Fruit fly (Drosophila melanogaster) whole organism, embryonic: ENCODE data around the gene arm.

Source experiments
- CG10209 ChIP-seq: fragments of 200-800 bp; sonication (Bioruptor generic); optimal IDR thresholded peaks from 3 replicates; lab custom pipeline; 2017; ENCODE audit warnings: missing biosample characterization, mild to moderate bottlenecking, missing genetic modification characterization, missing genetic modification reagents
- CG10267 ChIP-seq: fragments of 200-800 bp; sonication (Bioruptor generic); optimal IDR thresholded peaks from 2 replicates; lab custom pipeline; 2018; ENCODE audit warnings: missing biosample characterization, mild to moderate bottlenecking, missing genetic modification characterization, moderate library complexity
- CG11723 ChIP-seq: fragments of 200-800 bp; sonication (Bioruptor generic); optimal IDR thresholded peaks from 2 replicates; lab custom pipeline; 2017; ENCODE audit warnings: missing biosample characterization, mild to moderate bottlenecking, missing genetic modification characterization
- CG12155 ChIP-seq: fragments of 200-800 bp; sonication (Bioruptor generic); optimal IDR thresholded peaks from 3 replicates; lab custom pipeline; 2016; ENCODE audit warnings: missing biosample characterization, missing genetic modification characterization
- CG12659 ChIP-seq: fragments of 200-800 bp; sonication (Bioruptor generic); optimal IDR thresholded peaks from 3 replicates; lab custom pipeline; 2017; ENCODE audit warnings: mild to moderate bottlenecking, missing biosample characterization, missing genetic modification reagents, missing genetic modification characterization
- CG17829 ChIP-seq: fragments of 200-800 bp; optimal IDR thresholded peaks from 2 replicates; lab custom pipeline; 2019; ENCODE audit warnings: missing biosample characterization, mild to moderate bottlenecking, missing genetic modification characterization, moderate library complexity
- CG17912 ChIP-seq: fragments of 200-800 bp; sonication (Bioruptor generic); optimal IDR thresholded peaks from 2 replicates; lab custom pipeline; 2018; ENCODE audit warnings: missing biosample characterization, mild to moderate bottlenecking, missing genetic modification characterization
- CG1832 ChIP-seq: fragments of 200-800 bp; sonication (Bioruptor generic); optimal IDR thresholded peaks from 2 replicates; lab custom pipeline; 2017; ENCODE audit warnings: missing biosample characterization, mild to moderate bottlenecking, missing genetic modification characterization, inconsistent platforms
- CG18476 ChIP-seq: fragments of 200-800 bp; sonication (Bioruptor generic); optimal IDR thresholded peaks from 2 replicates; lab custom pipeline; 2016; ENCODE audit warnings: missing biosample characterization, mild to moderate bottlenecking, missing genetic modification characterization
- CG2875 ChIP-seq: fragments of 200-800 bp; sonication (Bioruptor generic); optimal IDR thresholded peaks from 2 replicates; lab custom pipeline; 2017; ENCODE audit warnings: missing biosample characterization, mild to moderate bottlenecking, missing genetic modification characterization, missing genetic modification reagents
- CG3065 ChIP-seq: fragments of 200-800 bp; sonication (Bioruptor generic); optimal IDR thresholded peaks from 2 replicates; lab custom pipeline; 2016; ENCODE audit warnings: missing biosample characterization, missing genetic modification characterization
- CG3726 ChIP-seq: fragments of 200-800 bp; sonication (Bioruptor generic); IDR thresholded peaks from 3 replicates; pipeline ENCODE4, ENCODE4 v1.3.6; 2022; ENCODE audit warnings: missing biosample characterization, missing genetic modification characterization
- CG3838 ChIP-seq: fragments of 200-800 bp; sonication (Bioruptor generic); optimal IDR thresholded peaks from 3 replicates; lab custom pipeline; 2016; ENCODE audit warnings: missing biosample characterization, missing genetic modification characterization
- CG42726 ChIP-seq: fragments of 200-800 bp; sonication (Bioruptor generic); IDR thresholded peaks from 2 replicates; pipeline ENCODE4 v1.3.6; 2022; ENCODE audit warnings: missing biosample characterization, missing genetic modification characterization; ENCODE audit not compliant: partially characterized antibody
- CG4820 ChIP-seq: fragments of 200-800 bp; sonication (Bioruptor generic); optimal IDR thresholded peaks from 3 replicates; lab custom pipeline; 2016; ENCODE audit warnings: missing biosample characterization, missing genetic modification characterization
- CG5180 ChIP-seq: fragments of 200-800 bp; sonication (Bioruptor generic); optimal IDR thresholded peaks from 3 replicates; lab custom pipeline; 2017; ENCODE audit warnings: missing biosample characterization, missing genetic modification characterization, mild to moderate bottlenecking, moderate library complexity, missing genetic modification reagents
- CG7928 ChIP-seq: fragments of 200-800 bp; sonication (Bioruptor generic); optimal IDR thresholded peaks from 2 replicates; lab custom pipeline; 2017; ENCODE audit warnings: missing biosample characterization, mild to moderate bottlenecking, missing genetic modification characterization
- CG9727 ChIP-seq: fragments of 200-800 bp; sonication (Bioruptor generic); optimal IDR thresholded peaks from 3 replicates; lab custom pipeline; 2017; ENCODE audit warnings: missing biosample characterization, mild to moderate bottlenecking, missing genetic modification characterization
- CoRest ChIP-seq: fragments of 200-800 bp; sonication (Bioruptor generic); optimal IDR thresholded peaks from 3 replicates; lab custom pipeline; 2018; ENCODE audit warnings: missing biosample characterization, mild to moderate bottlenecking, missing genetic modification characterization, moderate library complexity
- Drgx ChIP-seq: fragments of 200-800 bp; sonication (Bioruptor generic); IDR thresholded peaks from 2 replicates; pipeline ENCODE4 v1.3.6; 2022; ENCODE audit warnings: missing biosample characterization, missing genetic modification characterization
- Ets65A ChIP-seq: fragments of 200-800 bp; sonication (Bioruptor generic); peaks from one replicate; lab custom pipeline; 2016; ENCODE audit warnings: missing biosample characterization, missing genetic modification characterization
- Fer2 ChIP-seq: fragments of 200-800 bp; sonication (Bioruptor generic); optimal IDR thresholded peaks from 2 replicates; lab custom pipeline; 2018; ENCODE audit warnings: missing biosample characterization, mild to moderate bottlenecking, missing genetic modification characterization, moderate library complexity
- Hr78 ChIP-seq, 2 experiments: fragments of 200-800 bp in 1 of 2; fragments of >200 bp in 1 of 2; sonication (Bioruptor generic) in 1 of 2; optimal IDR thresholded peaks; 2 replicates each; lab custom pipeline; 2017 to 2019; ENCODE audit warnings: missing biosample characterization in 2 of 2, missing genetic modification characterization in 2 of 2, mild to moderate bottlenecking in 1 of 2, moderate library complexity in 1 of 2
- Kr ChIP-seq: fragments of 200-800 bp; sonication (Bioruptor generic); optimal IDR thresholded peaks from 2 replicates; lab custom pipeline; 2017; ENCODE audit warnings: missing biosample characterization, mild to moderate bottlenecking, missing genetic modification characterization
- MTF-1 ChIP-seq: fragments of 200-800 bp; sonication (Bioruptor generic); optimal IDR thresholded peaks from 2 replicates; lab custom pipeline; 2018; ENCODE audit warnings: missing biosample characterization, mild to moderate bottlenecking, missing genetic modification characterization, borderline replicate concordance
- Mad ChIP-seq: fragments of 200-800 bp; sonication (Bioruptor generic); optimal IDR thresholded peaks from 2 replicates; lab custom pipeline; 2016; ENCODE audit warnings: missing biosample characterization, missing genetic modification characterization
- NC2β ChIP-seq: fragments of 200-800 bp; sonication (Bioruptor generic); optimal IDR thresholded peaks from 2 replicates; lab custom pipeline; 2016; ENCODE audit warnings: missing biosample characterization, missing genetic modification characterization
- Six4 ChIP-seq: fragments of 200-800 bp; sonication (Bioruptor generic); optimal IDR thresholded peaks from 2 replicates; lab custom pipeline; 2016; ENCODE audit warnings: missing biosample characterization, missing genetic modification characterization
- Taf1 ChIP-seq: fragments of 200-800 bp; sonication (Bioruptor generic); IDR thresholded peaks from 2 replicates; pipeline ENCODE4 v1.3.6; 2022; ENCODE audit warnings: missing biosample characterization, missing genetic modification characterization
- abd-A ChIP-seq: fragments of 200-800 bp; sonication (Bioruptor generic); optimal IDR thresholded peaks from 3 replicates; lab custom pipeline; 2019; ENCODE audit warnings: missing biosample characterization, mild to moderate bottlenecking, missing genetic modification characterization, moderate library complexity
- cas ChIP-seq: fragments of 200-800 bp; sonication (Bioruptor generic); IDR thresholded peaks from 2 replicates; pipeline ENCODE4 v1.3.6; 2022; ENCODE audit warnings: missing biosample characterization, missing genetic modification characterization
- corto ChIP-seq: fragments of 200-800 bp; sonication (Bioruptor generic); optimal IDR thresholded peaks from 2 replicates; lab custom pipeline; 2016; ENCODE audit warnings: missing biosample characterization, mild to moderate bottlenecking, missing genetic modification characterization, moderate library complexity
- cwo ChIP-seq: fragments of 200-800 bp; sonication (Bioruptor generic); optimal IDR thresholded peaks from 3 replicates; lab custom pipeline; 2017; ENCODE audit warnings: missing biosample characterization, missing genetic modification characterization, mild to moderate bottlenecking, moderate library complexity, missing genetic modification reagents
- dimm ChIP-seq: fragments of 200-800 bp; sonication (Bioruptor generic); IDR thresholded peaks from 2 replicates; pipeline ENCODE4 v1.3.6; 2022; ENCODE audit warnings: missing biosample characterization, missing genetic modification characterization
- emc ChIP-seq: fragments of 200-800 bp; sonication (Bioruptor generic); optimal IDR thresholded peaks from 2 replicates; lab custom pipeline; 2016; ENCODE audit warnings: missing biosample characterization, missing genetic modification characterization
- exex ChIP-seq: fragments of 200-800 bp; sonication (Bioruptor generic); optimal IDR thresholded peaks from 4 replicates; lab custom pipeline; 2018; ENCODE audit warnings: missing biosample characterization, mild to moderate bottlenecking, missing genetic modification characterization, moderate library complexity
- fd3F ChIP-seq: fragments of 200-800 bp; sonication (Bioruptor generic); optimal IDR thresholded peaks from 2 replicates; lab custom pipeline; 2018; ENCODE audit warnings: missing biosample characterization, mild to moderate bottlenecking, missing genetic modification characterization, moderate library complexity
- fd64A ChIP-seq: fragments of 200-800 bp; sonication (Bioruptor generic); optimal IDR thresholded peaks from 3 replicates; lab custom pipeline; 2018; ENCODE audit warnings: missing biosample characterization, mild to moderate bottlenecking, missing genetic modification characterization
- gsb-n ChIP-seq: fragments of 200-800 bp; sonication (Bioruptor generic); optimal IDR thresholded peaks from 3 replicates; lab custom pipeline; 2018; ENCODE audit warnings: missing biosample characterization, mild to moderate bottlenecking, missing genetic modification characterization
- lilli ChIP-seq: fragments of 200-800 bp; sonication (Bioruptor generic); optimal IDR thresholded peaks from 3 replicates; lab custom pipeline; 2016; ENCODE audit warnings: missing biosample characterization, missing genetic modification characterization
- lov ChIP-seq, 2 experiments: fragments of 200-800 bp in 1 of 2; fragments of >200 bp in 1 of 2; sonication (Bioruptor generic) in 1 of 2; IDR thresholded peaks in 1 of 2; optimal IDR thresholded peaks in 1 of 2; 2 replicates in 1 of 2; 3 replicates in 1 of 2; pipeline versions ENCODE4 v1.3.6 to Lab custom; 2017 to 2022; ENCODE audit warnings: missing biosample characterization in 1 of 2, missing genetic modification characterization in 1 of 2
- maf-S ChIP-seq: fragments of 200-800 bp; sonication (Bioruptor generic); optimal IDR thresholded peaks from 2 replicates; lab custom pipeline; 2016; ENCODE audit warnings: missing biosample characterization, missing genetic modification characterization
- psq ChIP-seq: fragments of 200-800 bp; sonication (Bioruptor generic); optimal IDR thresholded peaks from 2 replicates; lab custom pipeline; 2017; ENCODE audit warnings: missing biosample characterization, missing genetic modification characterization
- stc ChIP-seq: fragments of 200-800 bp; sonication (Bioruptor generic); IDR thresholded peaks from 2 replicates; pipeline ENCODE4 v1.3.6; 2022; ENCODE audit warnings: missing biosample characterization, missing genetic modification characterization
- tup ChIP-seq: fragments of 200-800 bp; sonication (Bioruptor generic); optimal IDR thresholded peaks from 2 replicates; lab custom pipeline; 2016; ENCODE audit warnings: missing biosample characterization, mild to moderate bottlenecking, missing genetic modification characterization, moderate library complexity
- unc-4 ChIP-seq: fragments of 200-800 bp; sonication (Bioruptor generic); IDR thresholded peaks from 2 replicates; pipeline ENCODE4 v1.3.6; 2022; ENCODE audit warnings: missing biosample characterization, missing genetic modification characterization; ENCODE audit not compliant: partially characterized antibody
- usp ChIP-seq: fragments of >200 bp; optimal IDR thresholded peaks from 2 replicates; lab custom pipeline; 2017; ENCODE audit warnings: missing biosample characterization, missing genetic modification characterization
- vfl ChIP-seq: fragments of 200-800 bp; sonication (Bioruptor generic); optimal IDR thresholded peaks from 2 replicates; lab custom pipeline; 2016; ENCODE audit warnings: missing biosample characterization, missing genetic modification characterization
- zfh1 ChIP-seq: fragments of 200-800 bp; sonication (Bioruptor generic); IDR thresholded peaks from 3 replicates; pipeline ENCODE4 v1.3.6; 2022; ENCODE audit warnings: missing biosample characterization, missing genetic modification characterization

Gene arm

dm6 chrX:1940020-1940419 is 39.6 kb upstream of the arm start, which contains the start of the genes CG3857 and CG3587 (continued):
- TF ChIP-seq CG2875 (peak; percentile 14), Kr (GFP tag; lab: Kevin White, UChicago) (no peak), exex (tag; lab: Kevin White, UChicago) (peak; percentile 8), fd3F (GFP tag; lab: Kevin White, UChicago) (peak; percentile 50), cas (GFP tag; lab: Robert Waterston, UW) (0 out of 2 replicates have a peak, but pooled peaks have one; percentile 28), Hr78 (GFP tag; optimal IDR thresholded peaks at IDR 0.05; lab: Kevin White, UChicago) (peak in 1 of 2 experiments; percentile 17), CG7928 (GFP tag; lab: Kevin White, UChicago) (peak; percentile 37), maf-S (peak; percentile 73), CG42726 (GFP tag; lab: Robert Waterston, UW) (no peak), CG12659 (GFP tag; lab: Kevin White, UChicago) (peak; percentile 78), CG3838 (GFP tag; lab: Kevin White, UChicago) (no peak), psq (GFP tag; lab: Kevin White, UChicago) (peak; percentile 18), CG4820 (peak; percentile 70), MTF-1 (GFP tag; lab: Kevin White, UChicago) (no peak), CG10209 (GFP tag; lab: Kevin White, UChicago) (peak; percentile 71), CG17829 (tag; lab: Kevin White, UChicago) (peak; percentile 74), vfl (GFP tag; lab: Kevin White, UChicago) (peak; percentile 79), lov (optimal IDR thresholded peaks at IDR 0.05; lab: Kevin White, UChicago) (no peak), lov (GFP tag; IDR thresholded peaks at IDR 0.05; lab: Robert Waterston, UW) (0 out of 3 replicates have a peak, but pooled peaks have one; percentile 43), Ets65A (peak; percentile 99), Drgx (GFP tag; lab: Robert Waterston, UW) (peak; percentile 57), fd64A (no peak), abd-A (tag; lab: Kevin White, UChicago) (no peak), Fer2 (peak; percentile 10), CG3726 (peak; percentile 52; the same call in 1 of the 3 replicates), unc-4 (GFP tag; lab: Robert Waterston, UW) (peak; percentile 16; the same call in 1 of the 2 replicates), tup (peak; percentile 2), CG3065 (GFP tag; lab: Kevin White, UChicago) (no peak), CG11723 (peak; percentile 50), CG1832 (GFP tag; lab: Kevin White, UChicago) (no peak), CG17912 (no peak), Six4 (GFP tag; lab: Kevin White, UChicago) (peak; percentile 59), CG9727 (GFP tag; lab: Kevin White, UChicago) (peak; percentile 76), cwo (GFP tag; lab: Kevin White, UChicago) (peak; percentile 53), CG12155 (GFP tag; lab: Kevin White, UChicago) (peak; percentile 68), NC2β (GFP tag; lab: Kevin White, UChicago) (peak; percentile 58), corto (GFP tag; lab: Kevin White, UChicago) (peak; percentile 12), CoRest (tag; lab: Kevin White, UChicago) (peak; percentile 84), CG10267 (tag; lab: Kevin White, UChicago) (peak; percentile 96), dimm (no peak), usp (GFP tag; lab: Kevin White, UChicago) (no peak), zfh1 (GFP tag; lab: Robert Waterston, UW) (peak; percentile 77), Taf1 (GFP tag; lab: Robert Waterston, UW) (peak; percentile 48; the same call in 1 of the 2 replicates), gsb-n (tag; lab: Kevin White, UChicago) (peak; percentile 50), lilli (peak; percentile 87), emc (GFP tag; lab: Kevin White, UChicago) (no peak), CG5180 (GFP tag; lab: Kevin White, UChicago) (peak; percentile 19), CG18476 (GFP tag; lab: Kevin White, UChicago) (peak; percentile 56), Mad (GFP tag; lab: Kevin White, UChicago) (peak; percentile 77), stc (GFP tag; lab: Robert Waterston, UW) (0 out of 2 replicates have a peak, but pooled peaks have one; percentile 44)
